Fruit fly (Drosophila melanogaster): Measurements from ENCODE around the gene CG18809.

CG18809 gene

DNA sequence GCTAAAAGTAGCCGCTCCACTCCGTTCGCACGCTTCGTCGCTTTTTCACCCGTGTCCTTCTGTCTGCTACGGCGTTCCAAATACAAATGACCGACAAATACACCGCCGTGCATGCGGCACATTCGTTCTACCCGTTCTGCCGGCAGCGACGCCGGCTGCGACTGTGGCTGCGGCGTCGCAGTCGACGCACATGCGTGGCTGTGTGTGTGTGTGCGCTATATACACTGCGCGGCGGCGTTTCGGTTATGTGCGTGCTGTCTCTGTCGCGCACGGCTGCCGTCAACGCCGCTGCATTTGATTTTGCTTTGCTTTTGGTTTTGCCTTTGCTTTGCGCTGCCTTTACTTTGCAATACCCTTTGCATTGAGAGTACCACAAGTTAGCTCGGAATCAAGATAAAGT lies 39.3 kb upstream of the CG18809 start, which contains the start of gene zld:
zld (minus strand) TSS at position 92 of the 400 bp plus-strand sequence.
- no peak for TF ChIP-seq Lpt (GFP tag; optimal IDR thresholded peaks at IDR 0.05)
- TF ChIP-seq Ets96B (tag; optimal IDR thresholded peaks at IDR 0.05) = no peak
- no peak for TF ChIP-seq dsx (GFP tag; optimal IDR thresholded peaks at IDR 0.05; ENCODE audit: poor library complexity, severe bottlenecking)
- TF ChIP-seq CG6276 (GFP tag; optimal IDR thresholded peaks at IDR 0.05) = no peak
- TF ChIP-seq CG31627 (GFP tag; optimal IDR thresholded peaks at IDR 0.05) = no peak
- TF ChIP-seq CG11902 (GFP tag; optimal IDR thresholded peaks at IDR 0.05) = no peak
- no peak for TF ChIP-seq CG8319 (GFP tag; optimal IDR thresholded peaks at IDR 0.05)
- TF ChIP-seq salr (GFP tag; optimal IDR thresholded peaks at IDR 0.05) = no peak
- no peak for TF ChIP-seq CG6792 (GFP tag; optimal IDR thresholded peaks at IDR 0.05)
- no peak for TF ChIP-seq net (GFP tag; optimal IDR thresholded peaks at IDR 0.05)
- TF ChIP-seq CG3919 (GFP tag; optimal IDR thresholded peaks at IDR 0.05) = no peak
- 0 out of 3 replicates have a peak, but pooled peaks have one; percentile 35 for TF ChIP-seq CG6163 (GFP tag; IDR thresholded peaks at IDR 0.05)
- peak; percentile 71 for TF ChIP-seq fkh (GFP tag; optimal IDR thresholded peaks at IDR 0.05)
- peak; percentile 17 for TF ChIP-seq CG1621 (tag; optimal IDR thresholded peaks at IDR 0.05)
- TF ChIP-seq vri (GFP tag; optimal IDR thresholded peaks at IDR 0.05) = no peak
- no peak for TF ChIP-seq CG3032 (tag; optimal IDR thresholded peaks at IDR 0.05)
- TF ChIP-seq Gug (GFP tag; IDR thresholded peaks at IDR 0.05) = no peak
- no peak for TF ChIP-seq topi (GFP tag; optimal IDR thresholded peaks at IDR 0.05)
- no peak for TF ChIP-seq Hr4 (GFP tag; optimal IDR thresholded peaks at IDR 0.05)
- no peak for TF ChIP-seq CG11294 (GFP tag; IDR thresholded peaks at IDR 0.05)
- peak in 1 of 2 experiments; percentile 41 for TF ChIP-seq ss (GFP tag; optimal IDR thresholded peaks at IDR 0.05)
- TF ChIP-seq fd85E (GFP tag; optimal IDR thresholded peaks at IDR 0.05) = no peak
- TF ChIP-seq Eip93F (GFP tag; optimal IDR thresholded peaks at IDR 0.05) = no peak
- TF ChIP-seq CG15336 (GFP tag; IDR thresholded peaks at IDR 0.05) = no peak
- TF ChIP-seq CG10631 (GFP tag; optimal IDR thresholded peaks at IDR 0.05) = no peak
- no peak for TF ChIP-seq CG34406 (GFP tag; optimal IDR thresholded peaks at IDR 0.05)
- TF ChIP-seq spab (GFP tag; optimal IDR thresholded peaks at IDR 0.05) = no peak
- TF ChIP-seq achi (GFP tag; optimal IDR thresholded peaks at IDR 0.05) = no peak
- no peak for TF ChIP-seq esn (GFP tag; optimal IDR thresholded peaks at IDR 0.05)
- no peak for TF ChIP-seq Ets21C (GFP tag; optimal IDR thresholded peaks at IDR 0.05)
- no peak for TF ChIP-seq CG8632 (GFP tag; optimal IDR thresholded peaks at IDR 0.05)
- TF ChIP-seq CG9139 (GFP tag; optimal IDR thresholded peaks at IDR 0.05) = no peak
- no peak for TF ChIP-seq CG6854 (GFP tag; optimal IDR thresholded peaks at IDR 0.05)
- TF ChIP-seq Eip78C (GFP tag) = peak; percentile 27
- TF ChIP-seq Hr39 (GFP tag; optimal IDR thresholded peaks at IDR 0.05) = no peak
- TF ChIP-seq svp (GFP tag) = peak; percentile 48
- no peak for TF ChIP-seq CG6808 (GFP tag; optimal IDR thresholded peaks at IDR 0.05)
- no peak for TF ChIP-seq OdsH (GFP tag; optimal IDR thresholded peaks at IDR 0.05)
- no peak for TF ChIP-seq Sox102F (GFP tag; optimal IDR thresholded peaks at IDR 0.05)
- TF ChIP-seq fd59A (GFP tag; optimal IDR thresholded peaks at IDR 0.05) = no peak
- no peak for TF ChIP-seq Eip75B (GFP tag; optimal IDR thresholded peaks at IDR 0.05)
- no peak for TF ChIP-seq CG10669 (GFP tag; optimal IDR thresholded peaks at IDR 0.05)
- TF ChIP-seq CG8119 (GFP tag; IDR thresholded peaks at IDR 0.05) = no peak

DNA sequence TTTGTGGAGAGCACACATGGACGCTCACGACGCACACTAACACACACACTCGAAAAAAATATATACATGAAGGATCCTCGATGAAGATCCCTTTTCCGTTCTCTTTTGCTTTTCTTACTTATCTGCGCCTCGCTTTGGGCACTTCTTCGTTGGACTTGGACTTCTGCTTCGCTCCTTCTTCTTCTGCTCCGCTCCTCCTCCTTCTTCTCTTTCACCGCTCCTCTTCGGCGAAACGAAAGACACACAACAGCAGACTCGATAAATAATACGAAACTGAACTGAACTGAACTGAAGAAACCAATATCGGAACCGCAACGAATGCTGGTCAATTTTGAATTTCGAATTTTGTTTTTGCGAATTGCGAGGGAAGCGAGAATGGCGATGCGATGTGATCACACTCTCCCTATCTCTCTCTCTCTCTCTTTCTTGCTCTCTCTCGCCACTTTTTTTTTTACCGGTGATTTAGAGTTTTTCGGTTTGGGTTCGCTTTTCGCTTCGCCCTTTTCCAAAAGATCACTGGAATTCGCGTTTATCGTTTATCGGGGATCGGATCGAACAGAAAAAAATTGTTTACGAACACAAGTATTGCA lies 38.7 kb upstream of the CG18809 start:
- TF ChIP-seq CG7368 (GFP tag; optimal IDR thresholded peaks at IDR 0.05) = no peak
- TF ChIP-seq CG32006 (GFP tag; optimal IDR thresholded peaks at IDR 0.05) = no peak
- no peak for TF ChIP-seq Eip75B (GFP tag; optimal IDR thresholded peaks at IDR 0.05)
- no peak for TF ChIP-seq Gug (GFP tag; IDR thresholded peaks at IDR 0.05)
- TF ChIP-seq Eip78C (GFP tag) = peak; percentile 26
- TF ChIP-seq Hr4 (GFP tag; optimal IDR thresholded peaks at IDR 0.05) = no peak
- no peak for TF ChIP-seq CG8119 (GFP tag; IDR thresholded peaks at IDR 0.05)
- TF ChIP-seq Sox14 (GFP tag; optimal IDR thresholded peaks at IDR 0.05) = no peak
- no peak for TF ChIP-seq svp (GFP tag)
- TF ChIP-seq CG6163 (GFP tag; IDR thresholded peaks at IDR 0.05) = peak; percentile 50; the same call in 2 of the 3 replicates
- no peak for TF ChIP-seq cyc (GFP tag; optimal IDR thresholded peaks at IDR 0.05)
- TF ChIP-seq topi (GFP tag; optimal IDR thresholded peaks at IDR 0.05) = no peak

All from whole organism, prepupa.